Worm (Caenorhabditis elegans) whole organism, late embryonic: ENCODE results near the gene math-25.
"Not testable (repeated sequence)": the region's sequence is repeated elsewhere in the genome, so short reads cannot be mapped to it uniquely, and the experiment has no call there.

Experiments used
- C38D4.7 ChIP-seq: fragments of 200-800 bp; sonication (Bioruptor generic); optimal IDR thresholded peaks from 2 replicates; lab custom pipeline; 2018; ENCODE audit warnings: mild to moderate bottlenecking, missing genetic modification characterization, moderate library complexity, missing compliant biosample characterization
- ama-1 ChIP-seq: fragments of 150-350 bp; optimal IDR thresholded peaks from 2 replicates; lab custom pipeline; 2014
- ceh-18 ChIP-seq: sonication (generic microtip); optimal IDR thresholded peaks from 2 replicates; lab custom pipeline; 2016; ENCODE audit warnings: missing genetic modification characterization, missing compliant biosample characterization
- ceh-31 ChIP-seq: sonication (generic microtip); optimal IDR thresholded peaks from 2 replicates; lab custom pipeline; 2016; ENCODE audit warnings: missing genetic modification characterization, missing compliant biosample characterization
- ceh-45 ChIP-seq: fragments of 200-800 bp; sonication (Bioruptor generic); IDR thresholded peaks from 2 replicates; pipeline ENCODE4 v1.3.6; 2022; ENCODE audit warnings: missing genetic modification reagents, missing genetic modification characterization, missing compliant biosample characterization
- ceh-6 ChIP-seq: fragments of 200-800 bp; sonication (Bioruptor generic); optimal IDR thresholded peaks from 2 replicates; lab custom pipeline; 2018; ENCODE audit warnings: mild to moderate bottlenecking, missing genetic modification characterization, missing compliant biosample characterization
- ceh-9 ChIP-seq: sonication (generic microtip); optimal IDR thresholded peaks from 2 replicates; lab custom pipeline; 2016; ENCODE audit warnings: mild to moderate bottlenecking, missing genetic modification characterization, inconsistent platforms, missing compliant biosample characterization
- che-1 ChIP-seq: sonication (generic microtip); optimal IDR thresholded peaks from 2 replicates; lab custom pipeline; 2016; ENCODE audit warnings: mild to moderate bottlenecking, missing genetic modification characterization, missing compliant biosample characterization
- dve-1 ChIP-seq: sonication (generic microtip); optimal IDR thresholded peaks from 2 replicates; lab custom pipeline; 2017; ENCODE audit warnings: antibody characterized with exemption, mild to moderate bottlenecking, missing genetic modification characterization, missing compliant biosample characterization
- elt-2 ChIP-seq: sonication (generic microtip); optimal IDR thresholded peaks from 2 replicates; lab custom pipeline; 2016; ENCODE audit warnings: missing genetic modification reagents, missing genetic modification characterization, missing compliant biosample characterization
- eyg-1 ChIP-seq: sonication (generic microtip); optimal IDR thresholded peaks from 2 replicates; lab custom pipeline; 2016; ENCODE audit warnings: missing genotype, missing genetic modification characterization, missing compliant biosample characterization
- fkh-6 ChIP-seq: sonication (generic microtip); optimal IDR thresholded peaks from 2 replicates; lab custom pipeline; 2016; ENCODE audit warnings: missing genetic modification characterization, missing compliant biosample characterization
- gmeb-2 ChIP-seq: sonication (generic microtip); optimal IDR thresholded peaks from 2 replicates; lab custom pipeline; 2016; ENCODE audit warnings: missing genetic modification characterization, inconsistent platforms, missing compliant biosample characterization
- hlh-6 ChIP-seq: sonication (generic microtip); optimal IDR thresholded peaks from 2 replicates; lab custom pipeline; 2016; ENCODE audit warnings: missing genotype, missing genetic modification characterization, missing compliant biosample characterization
- lim-6 ChIP-seq: sonication (generic microtip); optimal IDR thresholded peaks from 2 replicates; lab custom pipeline; 2016; ENCODE audit warnings: missing genetic modification characterization, missing compliant biosample characterization
- lin-11 ChIP-seq: fragments of 200-800 bp; sonication (Bioruptor generic); optimal IDR thresholded peaks from 2 replicates; lab custom pipeline; 2018; ENCODE audit warnings: mild to moderate bottlenecking, missing genetic modification characterization, missing compliant biosample characterization
- madf-2 ChIP-seq: sonication (generic microtip); optimal IDR thresholded peaks from 2 replicates; lab custom pipeline; 2017; ENCODE audit warnings: missing genetic modification characterization, missing compliant biosample characterization
- mec-3 ChIP-seq: sonication (generic microtip); optimal IDR thresholded peaks from 2 replicates; lab custom pipeline; 2016; ENCODE audit warnings: borderline replicate concordance, missing genetic modification characterization, missing compliant biosample characterization
- nfya-1 ChIP-seq: sonication (generic microtip); optimal IDR thresholded peaks from 2 replicates; lab custom pipeline; 2017; ENCODE audit warnings: missing genetic modification characterization, mild to moderate bottlenecking, missing compliant biosample characterization, antibody characterized with exemption, moderate library complexity
- nhr-232 ChIP-seq: sonication (generic microtip); optimal IDR thresholded peaks from 2 replicates; lab custom pipeline; 2016; ENCODE audit warnings: missing genetic modification characterization, missing compliant biosample characterization
- pha-2 ChIP-seq: sonication (generic microtip); optimal IDR thresholded peaks from 2 replicates; lab custom pipeline; 2017; ENCODE audit warnings: mild to moderate bottlenecking, missing genetic modification characterization, missing compliant biosample characterization
- pha-4 ChIP-seq: fragments of 150-350 bp; optimal IDR thresholded peaks from 2 replicates; lab custom pipeline; 2018; ENCODE audit warnings: missing biosample characterization, missing genetic modification reagents, missing genetic modification characterization
- pqm-1 ChIP-seq: sonication (generic microtip); optimal IDR thresholded peaks from 2 replicates; lab custom pipeline; 2016; ENCODE audit warnings: missing genetic modification characterization, missing compliant biosample characterization
- sdc-2 ChIP-seq: sonication (generic microtip); optimal IDR thresholded peaks from 2 replicates; lab custom pipeline; 2016; ENCODE audit warnings: missing genotype, missing genetic modification characterization, missing compliant biosample characterization
- sox-2 ChIP-seq: fragments of 200-800 bp; sonication (Bioruptor generic); IDR thresholded peaks from 2 replicates; pipeline ENCODE4 v1.3.6; 2022; ENCODE audit warnings: missing genetic modification reagents, missing genetic modification characterization, missing compliant biosample characterization
- tbx-7 ChIP-seq: sonication (generic microtip); optimal IDR thresholded peaks from 2 replicates; lab custom pipeline; 2016; ENCODE audit warnings: missing genotype, missing genetic modification characterization, missing compliant biosample characterization
- ttx-3 ChIP-seq: sonication (generic microtip); optimal IDR thresholded peaks from 2 replicates; lab custom pipeline; 2016; ENCODE audit warnings: missing genetic modification reagents, missing genetic modification characterization, missing compliant biosample characterization
- unc-86 ChIP-seq: sonication (generic microtip); optimal IDR thresholded peaks from 2 replicates; lab custom pipeline; 2016; ENCODE audit warnings: missing genetic modification characterization, missing compliant biosample characterization
- ztf-16 ChIP-seq: sonication (generic microtip); optimal IDR thresholded peaks from 2 replicates; lab custom pipeline; 2017; ENCODE audit warnings: missing genetic modification characterization, missing compliant biosample characterization

math-25 gene

DNA sequence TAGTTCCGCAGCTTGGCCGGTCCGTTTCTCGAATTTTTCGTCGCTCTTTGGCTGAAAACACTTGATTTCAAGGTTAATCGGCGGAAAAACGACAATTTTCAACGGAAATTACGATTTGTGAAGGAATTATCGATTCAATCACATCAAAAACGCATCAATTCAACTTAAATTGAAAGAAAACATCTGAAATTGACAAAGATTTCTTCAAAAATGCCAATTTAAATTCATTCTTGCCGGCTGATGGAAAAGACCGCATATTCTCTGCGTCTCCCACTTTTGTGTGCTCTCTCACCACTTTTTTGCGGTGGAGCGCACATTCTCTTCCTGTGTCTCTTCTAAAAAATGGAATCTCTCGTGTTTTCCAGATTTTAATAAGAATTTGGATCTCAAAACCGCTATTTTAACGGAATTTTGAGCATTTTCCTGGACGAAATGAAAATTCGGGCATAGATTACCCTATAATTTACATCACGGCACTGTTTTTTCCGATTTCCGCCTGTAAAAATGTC, 34.5 kb upstream of the math-25 start, which contains the start of gene C16C4.18:
TSS of gene C16C4.18 (minus strand) at position 51 of the 509 bp plus-strand sequence.
- not testable (repeated sequence) for TF ChIP-seq sox-2 (GFP tag; lab: Robert Waterston, UW); hlh-6 (tag; lab: Kevin White, UChicago); madf-2 (tag; lab: Kevin White, UChicago)
- TF ChIP-seq, all 69 proteins: peak for 0; not testable (repeated sequence) for 69

- TF ChIP-seq ztf-16 (tag; lab: Kevin White, UChicago); ttx-3; mec-3 (tag; lab: Kevin White, UChicago): not testable (repeated sequence)
Measured at ce11 chrII:1862334-1862733, 33.5 kb upstream of the math-25 start, which contains the start of gene fbxb-98. Gene fbxb-98, plus strand, starts transcription at chrII:1862634.

DNA sequence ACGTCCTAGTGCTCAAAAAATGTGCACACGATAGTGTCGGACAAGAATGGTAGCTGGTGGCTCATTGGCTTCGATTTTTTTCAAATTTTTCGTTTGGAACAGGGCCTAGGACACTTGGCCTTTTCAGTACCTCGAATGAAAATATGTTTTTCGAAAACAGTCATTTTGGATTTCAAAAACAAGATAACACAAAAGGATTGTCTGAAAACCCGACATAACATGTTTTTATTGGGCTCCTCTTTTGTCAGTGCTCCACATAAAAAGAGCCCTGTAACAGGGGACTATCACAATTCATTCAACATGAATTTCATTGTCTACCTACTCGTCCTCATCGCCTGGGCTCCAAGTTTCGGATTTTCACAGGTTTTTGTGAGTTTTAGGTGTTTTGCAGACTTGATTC, 31.6 kb upstream of the math-25 start, which contains the start of gene C16C4.17:
TSS of gene C16C4.17 (plus strand) at position 301 of the 400 bp plus-strand sequence.
- no peak for TF ChIP-seq sox-2 (GFP tag; lab: Robert Waterston, UW)
- no peak for TF ChIP-seq sdc-2 (tag; lab: Kevin White, UChicago)
- TF ChIP-seq tbx-7 (tag; lab: Kevin White, UChicago), result no peak
- TF ChIP-seq fkh-6 (tag; lab: Kevin White, UChicago), result no peak
- no peak for TF ChIP-seq ama-1 (lab: Kevin White, UChicago)
- no peak for TF ChIP-seq ceh-18 (tag; lab: Kevin White, UChicago)

ce11 chrII:1865683-1866431, 30.0 kb upstream of the math-25 start, which contains the start of gene math-15:
Gene math-15, plus strand, starts transcription at chrII:1866381.
- peak; percentile 27 for TF ChIP-seq elt-2 (tag; lab: Kevin White, UChicago)
- TF ChIP-seq lin-11, result no peak

DNA sequence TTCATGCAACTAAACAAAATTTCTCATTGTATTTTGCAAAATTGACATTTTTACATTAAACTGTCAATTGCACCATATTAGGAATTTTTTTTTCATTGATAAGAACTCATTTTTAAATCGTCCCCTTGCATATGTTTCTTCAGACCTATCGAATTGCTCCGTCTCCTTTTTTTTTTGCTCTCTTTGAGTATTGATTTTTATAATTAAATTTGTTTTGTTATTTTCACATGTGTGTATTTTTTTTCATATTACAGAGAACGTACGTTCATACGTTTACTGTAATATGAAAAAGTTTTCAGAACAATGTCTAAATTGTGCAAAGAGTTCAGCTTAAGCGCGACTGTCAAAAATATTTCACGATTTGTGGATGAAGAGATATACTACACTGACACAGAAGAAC, 26.7 kb upstream of the math-25 start, which contains the start of gene math-14:
TSS of gene math-14 (plus strand) at position 301 of the 400 bp plus-strand sequence.
- TF ChIP-seq lim-6 (no peak), pha-4 (tag; lab: Kevin White, UChicago) (no peak), ceh-18 (tag; lab: Kevin White, UChicago) (no peak), pha-2 (no peak), nhr-232 (tag; lab: Kevin White, UChicago) (no peak), sox-2 (GFP tag; lab: Robert Waterston, UW) (no peak), ceh-45 (GFP tag; lab: Robert Waterston, UW) (no peak), ztf-16 (tag; lab: Kevin White, UChicago) (no peak), eyg-1 (tag; lab: Kevin White, UChicago) (no peak), C38D4.7 (GFP tag; lab: Kevin White, UChicago) (no peak), dve-1 (no peak), pqm-1 (tag; lab: Kevin White, UChicago) (no peak), gmeb-2 (tag; lab: Kevin White, UChicago) (no peak), unc-86 (tag; lab: Kevin White, UChicago) (no peak), nfya-1 (tag; lab: Kevin White, UChicago) (no peak), ama-1 (lab: Kevin White, UChicago) (no peak), ceh-6 (GFP tag; lab: Kevin White, UChicago) (no peak), che-1 (tag; lab: Kevin White, UChicago) (no peak), ceh-31 (no peak), ceh-9 (tag; lab: Kevin White, UChicago) (no peak)
